Fruit fly (Drosophila melanogaster): ENCODE data around the gene Nelf-A.

Nelf-A gene

dm6 chr3R:21241332-21241731 lies 17.8 kb downstream of the Nelf-A start (continued):
- TF ChIP-seq Awh (GFP tag; IDR thresholded peaks at IDR 0.05): peak; percentile 50; the same call in 1 of the 2 replicates
- no peak for TF ChIP-seq hkb (optimal IDR thresholded peaks at IDR 0.05)
- TF ChIP-seq hkb (GFP tag; IDR thresholded peaks at IDR 0.05): no peak
- TF ChIP-seq CG16863 (GFP tag; optimal IDR thresholded peaks at IDR 0.05): no peak
- TF ChIP-seq Lhr (GFP tag; optimal IDR thresholded peaks at IDR 0.05): no peak

dm6 chr3R:21242318-21242717 lies 18.8 kb downstream of the Nelf-A start, which contains the start of gene CG5892:
CG5892 (plus strand) TSS chr3R:21242618.
- TF ChIP-seq gem (tag; optimal IDR thresholded peaks at IDR 0.05) (no peak), exex (tag; optimal IDR thresholded peaks at IDR 0.05) (peak; percentile 87), sug (tag; optimal IDR thresholded peaks at IDR 0.05) (peak; percentile 1), CG32767 (GFP tag; IDR thresholded peaks at IDR 0.05) (no peak), sd (tag; optimal IDR thresholded peaks at IDR 0.05) (peak; percentile 20), Sry-δ (GFP tag; optimal IDR thresholded peaks at IDR 0.05) (no peak)

dm6 chr3R:21245846-21246245 lies 22.3 kb downstream of the Nelf-A start:
- TF ChIP-seq vnd (GFP tag; IDR thresholded peaks at IDR 0.05; ENCODE audit: partially characterized antibody) (0 out of 3 replicates have a peak, but pooled peaks have one; percentile 17), CG17802 (tag; optimal IDR thresholded peaks at IDR 0.05) (no peak), CG11093 (GFP tag; IDR thresholded peaks at IDR 0.05) (no peak), exex (tag; optimal IDR thresholded peaks at IDR 0.05) (peak; percentile 96), Vsx1 (GFP tag; optimal IDR thresholded peaks at IDR 0.05) (peak; percentile 22), Hey (tag; optimal IDR thresholded peaks at IDR 0.05) (peak; percentile 48)

dm6 chr3R:21246492-21247061 lies 23.1 kb downstream of the Nelf-A start, which contains the start of gene ETHR:
ETHR (plus strand) TSS chr3R:21247011.
- TF ChIP-seq tap (tag; optimal IDR thresholded peaks at IDR 0.05) (no peak), HLH54F (GFP tag; optimal IDR thresholded peaks at IDR 0.05) (no peak), CG14860 (GFP tag; IDR thresholded peaks at IDR 0.05; ENCODE audit: partially characterized antibody) (no peak), CG10366 (GFP tag; IDR thresholded peaks at IDR 0.05) (peak; percentile 81), CG2116 (GFP tag; optimal IDR thresholded peaks at IDR 0.05) (no peak), insv (GFP tag; optimal IDR thresholded peaks at IDR 0.05) (no peak), CG11085 (GFP tag; IDR thresholded peaks at IDR 0.05) (peak; percentile 37; the same call in 1 of the 2 replicates), Scr (GFP tag; IDR thresholded peaks at IDR 0.05; ENCODE audit: partially characterized antibody) (no peak), oc (tag; optimal IDR thresholded peaks at IDR 0.05) (no peak), prd (optimal IDR thresholded peaks at IDR 0.05) (no peak), prd (GFP tag; IDR thresholded peaks at IDR 0.05) (peak; percentile 44; the same call in 1 of the 3 replicates), CG18476 (GFP tag; optimal IDR thresholded peaks at IDR 0.05) (no peak), CG17912 (GFP tag; optimal IDR thresholded peaks at IDR 0.05) (no peak), unpg (GFP tag; optimal IDR thresholded peaks at IDR 0.05) (peak; percentile 55), tin (GFP tag; optimal IDR thresholded peaks at IDR 0.05) (no peak), CG14014 (GFP tag; IDR thresholded peaks at IDR 0.05) (peak; percentile 58; the same call in 1 of the 2 replicates), Rfx (GFP tag; IDR thresholded peaks at IDR 0.05) (peak; percentile 69), lilli (GFP tag; optimal IDR thresholded peaks at IDR 0.05) (peak; percentile 34), CG3726 (GFP tag; IDR thresholded peaks at IDR 0.05) (no peak), CG7271 (tag; optimal IDR thresholded peaks at IDR 0.05) (no peak), az2 (GFP tag; optimal IDR thresholded peaks at IDR 0.05) (no peak), wdn (GFP tag; IDR thresholded peaks at IDR 0.05) (peak; percentile 14; the same call in 1 of the 2 replicates), exex (tag; optimal IDR thresholded peaks at IDR 0.05) (peak; percentile 80), CG31365 (tag; optimal IDR thresholded peaks at IDR 0.05) (no peak), ssp (GFP tag; IDR thresholded peaks at IDR 0.05) (no peak), CG15514 (GFP tag; optimal IDR thresholded peaks at IDR 0.05) (peak; percentile 45), CG6272 (GFP tag; IDR thresholded peaks at IDR 0.05) (no peak), CG3281 (GFP tag; optimal IDR thresholded peaks at IDR 0.05) (peak; percentile 60), CG16779 (GFP tag; IDR thresholded peaks at IDR 0.05) (no peak), CG17361 (GFP tag; IDR thresholded peaks at IDR 0.05) (no peak), CG10267 (tag; optimal IDR thresholded peaks at IDR 0.05) (no peak)
